Fruit fly (Drosophila melanogaster) whole organism, embryonic: ENCODE measurements around the gene CG14205.

Experiments used
- Adf1 ChIP-seq: fragments of 200-800 bp; sonication (Bioruptor generic); IDR thresholded peaks from 2 replicates; pipeline ENCODE4 v1.3.6; 2022; ENCODE audit warnings: missing biosample characterization, missing genetic modification characterization
- Aef1 ChIP-seq: fragments of 200-800 bp; sonication (Bioruptor generic); IDR thresholded peaks from 3 replicates; pipeline ENCODE4 v1.3.6; 2022; ENCODE audit warnings: missing biosample characterization, missing genetic modification characterization
- Bgb ChIP-seq: fragments of 200-800 bp; sonication (Bioruptor generic); IDR thresholded peaks from 2 replicates; pipeline ENCODE4 v1.3.6; 2022; ENCODE audit warnings: missing biosample characterization, missing genetic modification characterization; ENCODE audit not compliant: partially characterized antibody
- CG10147 ChIP-seq: fragments of 200-800 bp; sonication (Bioruptor generic); optimal IDR thresholded peaks from 2 replicates; lab custom pipeline; 2019; ENCODE audit warnings: missing biosample characterization, mild to moderate bottlenecking, missing genetic modification characterization, moderate library complexity
- CG10959 ChIP-seq: fragments of 200-800 bp; sonication (Bioruptor generic); IDR thresholded peaks from 2 replicates; pipeline ENCODE4 v1.3.6; 2022; ENCODE audit warnings: missing biosample characterization, missing genetic modification characterization
- CG11695 ChIP-seq: fragments of 200-800 bp; sonication (Bioruptor generic); IDR thresholded peaks from 3 replicates; pipeline ENCODE4 v1.3.6; 2022; ENCODE audit warnings: missing biosample characterization, missing genetic modification characterization
- CG13894 ChIP-seq: fragments of 200-800 bp; sonication (Bioruptor generic); optimal IDR thresholded peaks from 3 replicates; lab custom pipeline; 2018; ENCODE audit warnings: missing biosample characterization, mild to moderate bottlenecking, missing genetic modification characterization, moderate library complexity
- CG15011 ChIP-seq: fragments of 200-800 bp; sonication (Bioruptor generic); optimal IDR thresholded peaks from 3 replicates; lab custom pipeline; 2018; ENCODE audit warnings: missing biosample characterization, mild to moderate bottlenecking, missing genetic modification characterization
- CG15479 ChIP-seq: fragments of 200-800 bp; sonication (Bioruptor generic); optimal IDR thresholded peaks from 3 replicates; lab custom pipeline; 2019; ENCODE audit warnings: missing biosample characterization, mild to moderate bottlenecking, missing genetic modification characterization, moderate library complexity
- CG2116 ChIP-seq: fragments of 200-800 bp; sonication (Bioruptor generic); optimal IDR thresholded peaks from 3 replicates; lab custom pipeline; 2018; ENCODE audit warnings: missing biosample characterization, mild to moderate bottlenecking, missing genetic modification characterization
- CG3065 ChIP-seq: fragments of 200-800 bp; sonication (Bioruptor generic); optimal IDR thresholded peaks from 2 replicates; lab custom pipeline; 2016; ENCODE audit warnings: missing biosample characterization, missing genetic modification characterization
- CG31388 ChIP-seq: fragments of 200-800 bp; sonication (Bioruptor generic); optimal IDR thresholded peaks from 2 replicates; lab custom pipeline; 2016; ENCODE audit warnings: missing biosample characterization, missing genetic modification characterization
- CG34224 ChIP-seq: fragments of 200-800 bp; sonication (Bioruptor generic); IDR thresholded peaks from 3 replicates; pipeline ENCODE4 v1.3.6; 2022; ENCODE audit warnings: missing biosample characterization, missing genetic modification characterization; ENCODE audit not compliant: partially characterized antibody
- CG34422 ChIP-seq: fragments of 200-800 bp; sonication (Bioruptor generic); IDR thresholded peaks from 3 replicates; pipeline ENCODE4 v1.3.6; 2022; ENCODE audit warnings: missing biosample characterization, missing genetic modification characterization
- CG4360 ChIP-seq: fragments of 200-800 bp; sonication (Bioruptor generic); IDR thresholded peaks from 2 replicates; pipeline ENCODE4 v1.3.6; 2022; ENCODE audit warnings: missing biosample characterization, missing genetic modification characterization
- CG5953 ChIP-seq: fragments of 200-800 bp; sonication (Bioruptor generic); IDR thresholded peaks from 2 replicates; pipeline ENCODE4 v1.3.6; 2022; ENCODE audit warnings: missing biosample characterization, missing genetic modification characterization
- CG6854 ChIP-seq: fragments of 200-800 bp; sonication (Bioruptor generic); optimal IDR thresholded peaks from 3 replicates; lab custom pipeline; 2017; ENCODE audit warnings: missing biosample characterization, mild to moderate bottlenecking, missing genetic modification characterization
- CG8478 ChIP-seq: fragments of >200 bp; optimal IDR thresholded peaks from 2 replicates; lab custom pipeline; 2018
- CG9215 ChIP-seq: fragments of 200-800 bp; sonication (Bioruptor generic); IDR thresholded peaks from 2 replicates; pipeline ENCODE4 v1.3.6; 2022; ENCODE audit warnings: missing biosample characterization, missing genetic modification characterization
- CG9797 ChIP-seq: fragments of 200-800 bp; sonication (Bioruptor generic); optimal IDR thresholded peaks from 3 replicates; lab custom pipeline; 2018; ENCODE audit warnings: missing biosample characterization, mild to moderate bottlenecking, missing genetic modification characterization
- Dref ChIP-seq: fragments of 200-800 bp; sonication (Bioruptor generic); IDR thresholded peaks from 2 replicates; pipeline ENCODE4 v1.3.6; 2022; ENCODE audit warnings: missing biosample characterization, missing genetic modification characterization
- Drgx ChIP-seq: fragments of 200-800 bp; sonication (Bioruptor generic); IDR thresholded peaks from 2 replicates; pipeline ENCODE4 v1.3.6; 2022; ENCODE audit warnings: missing biosample characterization, missing genetic modification characterization
- Fer1 ChIP-seq: fragments of 200-800 bp; sonication (Bioruptor generic); optimal IDR thresholded peaks from 2 replicates; lab custom pipeline; 2017; ENCODE audit warnings: missing biosample characterization, mild to moderate bottlenecking, missing genetic modification characterization
- HLH4C ChIP-seq: fragments of 200-800 bp; sonication (Bioruptor generic); IDR thresholded peaks from 3 replicates; pipeline ENCODE4 v1.3.6; 2022; ENCODE audit warnings: missing biosample characterization, missing genetic modification characterization; ENCODE audit not compliant: partially characterized antibody
- HLHmδ ChIP-seq: fragments of 200-800 bp; sonication (Bioruptor generic); optimal IDR thresholded peaks from 2 replicates; lab custom pipeline; 2018; ENCODE audit warnings: missing biosample characterization, mild to moderate bottlenecking, missing genetic modification characterization, moderate library complexity
- Hr78 ChIP-seq, 2 experiments: fragments of 200-800 bp in 1 of 2; fragments of >200 bp in 1 of 2; sonication (Bioruptor generic) in 1 of 2; optimal IDR thresholded peaks; 2 replicates each; lab custom pipeline; 2017 to 2019; ENCODE audit warnings: missing biosample characterization in 2 of 2, missing genetic modification characterization in 2 of 2, mild to moderate bottlenecking in 1 of 2, moderate library complexity in 1 of 2
- MESR4 ChIP-seq: fragments of 200-800 bp; sonication (Bioruptor generic); optimal IDR thresholded peaks from 2 replicates; lab custom pipeline; 2018; ENCODE audit warnings: missing biosample characterization, mild to moderate bottlenecking, missing genetic modification characterization, moderate library complexity
- Opbp ChIP-seq: fragments of 200-800 bp; sonication (Bioruptor generic); IDR thresholded peaks from 3 replicates; pipeline ENCODE4 v1.3.6; 2022; ENCODE audit warnings: missing biosample characterization, missing genetic modification characterization; ENCODE audit not compliant: partially characterized antibody
- Scr ChIP-seq: fragments of 200-800 bp; sonication (Bioruptor generic); IDR thresholded peaks from 2 replicates; pipeline ENCODE4 v1.3.6; 2022; ENCODE audit warnings: missing biosample characterization, missing genetic modification characterization; ENCODE audit not compliant: partially characterized antibody
- YL-1 ChIP-seq: fragments of 200-800 bp; sonication (Bioruptor generic); optimal IDR thresholded peaks from 3 replicates; lab custom pipeline; 2017; ENCODE audit warnings: missing biosample characterization, mild to moderate bottlenecking, missing genetic modification characterization
- ato ChIP-seq: fragments of 200-800 bp; sonication (Bioruptor generic); IDR thresholded peaks from 2 replicates; pipeline ENCODE4 v1.3.6; 2022; ENCODE audit warnings: missing biosample characterization, missing genetic modification characterization; ENCODE audit not compliant: partially characterized antibody
- bbx ChIP-seq: fragments of 200-800 bp; sonication (Bioruptor generic); IDR thresholded peaks from 2 replicates; pipeline ENCODE4 v1.3.6; 2022; ENCODE audit warnings: missing biosample characterization, missing genetic modification characterization; ENCODE audit not compliant: partially characterized antibody
- crol ChIP-seq: fragments of 200-800 bp; sonication (Bioruptor generic); IDR thresholded peaks from 2 replicates; pipeline ENCODE4 v1.3.6; 2022; ENCODE audit warnings: missing biosample characterization, missing genetic modification characterization
- ems ChIP-seq: fragments of 200-800 bp; sonication (Bioruptor generic); optimal IDR thresholded peaks from 3 replicates; lab custom pipeline; 2016; ENCODE audit warnings: missing biosample characterization, missing genetic modification characterization
- hb ChIP-seq: fragments of 200-800 bp; sonication (Bioruptor generic); IDR thresholded peaks from 3 replicates; pipeline ENCODE4 v1.3.6; 2022; ENCODE audit warnings: missing biosample characterization, missing genetic modification characterization; ENCODE audit not compliant: partially characterized antibody
- hbn ChIP-seq: fragments of 200-800 bp; sonication (Bioruptor generic); IDR thresholded peaks from 2 replicates; pipeline ENCODE4 v1.3.6; 2022; ENCODE audit warnings: missing biosample characterization, missing genetic modification characterization; ENCODE audit not compliant: partially characterized antibody
- inv ChIP-seq: fragments of 200-800 bp; sonication (Bioruptor generic); IDR thresholded peaks from 2 replicates; pipeline ENCODE4 v1.3.6; 2022; ENCODE audit warnings: missing biosample characterization, missing genetic modification characterization; ENCODE audit not compliant: partially characterized antibody
- kah ChIP-seq: fragments of 200-800 bp; sonication (Bioruptor generic); optimal IDR thresholded peaks from 2 replicates; lab custom pipeline; 2018; ENCODE audit warnings: missing biosample characterization, mild to moderate bottlenecking, missing genetic modification characterization
- pan ChIP-seq, 4 experiments: fragments of >200 bp in 3 of 4; fragments of 200-800 bp in 1 of 4; sonication (Bioruptor generic) in 1 of 4; optimal IDR thresholded peaks in 3 of 4; IDR thresholded peaks in 1 of 4; 2 replicates each; pipeline versions ENCODE4 v1.3.6 to Lab custom; 2017 to 2022; ENCODE audit warnings: missing biosample characterization in 2 of 4, missing genetic modification characterization in 2 of 4, mixed read lengths in 1 of 4
- rib ChIP-seq: fragments of 200-800 bp; sonication (Bioruptor generic); IDR thresholded peaks from 2 replicates; pipeline ENCODE4 v1.3.6; 2022; ENCODE audit warnings: missing biosample characterization, missing genetic modification characterization
- sim ChIP-seq: fragments of 200-800 bp; sonication (Bioruptor generic); IDR thresholded peaks from 2 replicates; pipeline ENCODE4 v1.3.6; 2022; ENCODE audit warnings: missing biosample characterization, missing genetic modification characterization
- so ChIP-seq: fragments of 200-800 bp; sonication (Bioruptor generic); IDR thresholded peaks from 3 replicates; pipeline ENCODE4 v1.3.6; 2022; ENCODE audit warnings: missing biosample characterization, missing genetic modification characterization
- twi ChIP-seq: fragments of 200-800 bp; optimal IDR thresholded peaks from 2 replicates; lab custom pipeline; 2019; ENCODE audit warnings: missing biosample characterization, mild to moderate bottlenecking, missing genetic modification characterization, moderate library complexity
- vvl ChIP-seq: fragments of 200-800 bp; sonication (Bioruptor generic); IDR thresholded peaks from 2 replicates; pipeline ENCODE4 v1.3.6; 2022; ENCODE audit warnings: missing biosample characterization, missing genetic modification characterization
- zen2 ChIP-seq: fragments of 200-800 bp; sonication (Bioruptor generic); IDR thresholded peaks from 3 replicates; pipeline ENCODE4 v1.3.6; 2022; ENCODE audit warnings: missing biosample characterization, missing genetic modification characterization; ENCODE audit not compliant: partially characterized antibody

Gene CG14205

dm6 chrX:19622924-19623323 lies 30.5 kb downstream of the CG14205 start, which contains the start of the genes Naa20A and MKP-4 (continued):
- peak; percentile 83 for TF ChIP-seq CG9797 (GFP tag; lab: Kevin White, UChicago)
- TF ChIP-seq YL-1 (GFP tag; lab: Kevin White, UChicago) = peak; percentile 31

- TF ChIP-seq Dref (no peak), CG31388 (GFP tag; lab: Kevin White, UChicago) (no peak), CG34224 (GFP tag; lab: Robert Waterston, UW) (no peak), CG13894 (no peak), MESR4 (GFP tag; lab: Kevin White, UChicago) (no peak), CG6854 (GFP tag; lab: Kevin White, UChicago) (no peak), so (no peak), CG10147 (GFP tag; lab: Kevin White, UChicago) (no peak), ems (GFP tag; lab: Kevin White, UChicago) (no peak), CG3065 (no peak), CG10959 (no peak), pan (optimal IDR thresholded peaks at IDR 0.05; lab: Kevin White, UChicago) (no peak), pan (GFP tag; optimal IDR thresholded peaks at IDR 0.05 in 1 of 2, IDR thresholded peaks at IDR 0.05 in 1 of 2) (no peak), Hr78 (GFP tag; optimal IDR thresholded peaks at IDR 0.05; lab: Kevin White, UChicago) (no peak), rib (GFP tag; lab: Robert Waterston, UW) (no peak), hbn (GFP tag; lab: Robert Waterston, UW) (no peak)
- TF ChIP-seq, all 482 proteins: peak for 0
Observed at dm6 chrX:19625405-19625804, 33.0 kb downstream of the CG14205 start, which contains the start of gene CG14212. CG14212 (plus strand) TSS chrX:19625705.

- TF ChIP-seq zen2 (GFP tag; lab: Robert Waterston, UW) (peak; percentile 53; the same call in 2 of the 3 replicates), Adf1 (GFP tag; lab: Robert Waterston, UW) (peak; percentile 87), CG4360 (GFP tag; lab: Robert Waterston, UW) (peak; percentile 83), CG11695 (GFP tag; lab: Robert Waterston, UW) (peak; percentile 64; the same call in 1 of the 3 replicates), Fer1 (GFP tag; lab: Kevin White, UChicago) (peak; percentile 12), Bgb (GFP tag; lab: Robert Waterston, UW) (peak; percentile 42; the same call in 1 of the 2 replicates), ato (GFP tag; lab: Robert Waterston, UW) (0 out of 2 replicates have a peak, but pooled peaks have one; percentile 18), vvl (peak; percentile 38; the same call in 1 of the 2 replicates), Aef1 (GFP tag; lab: Robert Waterston, UW) (peak; percentile 67), HLHmδ (GFP tag; lab: Kevin White, UChicago) (peak; percentile 57), HLH4C (GFP tag; lab: Robert Waterston, UW) (0 out of 3 replicates have a peak, but pooled peaks have one; percentile 44), inv (no peak), MESR4 (GFP tag; lab: Kevin White, UChicago) (peak; percentile 13), twi (tag; lab: Kevin White, UChicago) (peak; percentile 4), Opbp (peak; percentile 31; the same call in 1 of the 3 replicates), hb (GFP tag; lab: Robert Waterston, UW) (no peak), Drgx (GFP tag; lab: Robert Waterston, UW) (peak; percentile 41; the same call in 1 of the 2 replicates), CG15011 (GFP tag; lab: Kevin White, UChicago) (no peak), CG2116 (GFP tag; lab: Kevin White, UChicago) (no peak), CG8478 (lab: Kevin White, UChicago) (peak; percentile 53), CG34422 (GFP tag; lab: Robert Waterston, UW) (peak; percentile 75; the same call in 1 of the 3 replicates), YL-1 (GFP tag; lab: Kevin White, UChicago) (peak; percentile 44), kah (GFP tag; lab: Kevin White, UChicago) (peak; percentile 39), crol (peak; percentile 91), CG5953 (GFP tag; lab: Robert Waterston, UW) (no peak), CG15479 (GFP tag; lab: Kevin White, UChicago) (peak; percentile 55), bbx (GFP tag; lab: Robert Waterston, UW) (peak; percentile 47), CG9215 (peak; percentile 78), sim (GFP tag; lab: Robert Waterston, UW) (no peak), Scr (GFP tag; lab: Robert Waterston, UW) (peak; percentile 14; the same call in 1 of the 2 replicates)
Observed at dm6 chrX:19631365-19631832, 39.0 kb downstream of the CG14205 start.
